Fruit fly (Drosophila melanogaster) whole organism, pupa: ENCODE data around the gene CG31323.

ENCODE experiments used
- CG10348 ChIP-seq: fragments of 200-800 bp; sonication (Bioruptor generic); IDR thresholded peaks from 2 replicates; pipeline ENCODE4 v1.3.6; 2022; ENCODE audit warnings: missing biosample characterization, missing genetic modification characterization
- CG12605 ChIP-seq: fragments of 200-800 bp; sonication (Bioruptor generic); IDR thresholded peaks from 2 replicates; pipeline ENCODE4 v1.3.6; 2022; ENCODE audit warnings: missing biosample characterization, missing genetic modification characterization
- CG13204 ChIP-seq: fragments of 200-800 bp; sonication (Bioruptor generic); optimal IDR thresholded peaks from 2 replicates; lab custom pipeline; 2018; ENCODE audit warnings: missing biosample characterization, mild to moderate bottlenecking, missing genetic modification characterization, moderate library complexity
- CG14655 ChIP-seq: fragments of 200-800 bp; sonication (Bioruptor generic); optimal IDR thresholded peaks from 3 replicates; lab custom pipeline; 2017; ENCODE audit warnings: mild to moderate bottlenecking, missing biosample characterization, missing genetic modification reagents, missing genetic modification characterization
- CG15710 ChIP-seq: fragments of 200-800 bp; sonication (Bioruptor generic); optimal IDR thresholded peaks from 2 replicates; lab custom pipeline; 2018; ENCODE audit warnings: missing biosample characterization, mild to moderate bottlenecking, missing genetic modification characterization, moderate library complexity
- CG17806 ChIP-seq: fragments of 200-800 bp; sonication (Bioruptor generic); optimal IDR thresholded peaks from 2 replicates; lab custom pipeline; 2018; ENCODE audit warnings: missing biosample characterization, mild to moderate bottlenecking, missing genetic modification characterization, moderate library complexity
- CG32121 ChIP-seq: fragments of 200-800 bp; sonication (Bioruptor generic); IDR thresholded peaks from 2 replicates; pipeline ENCODE4 v1.3.6; 2022; ENCODE audit warnings: missing biosample characterization, missing genetic modification characterization
- CG34367 ChIP-seq: fragments of 200-800 bp; sonication (Bioruptor generic); optimal IDR thresholded peaks from 2 replicates; lab custom pipeline; 2018; ENCODE audit warnings: missing biosample characterization, mild to moderate bottlenecking, missing genetic modification characterization
- CG4496 ChIP-seq: fragments of 200-800 bp; sonication (Bioruptor generic); IDR thresholded peaks from 3 replicates; pipeline ENCODE4 v1.3.6; 2022; ENCODE audit warnings: missing biosample characterization, missing genetic modification characterization
- CG8159 ChIP-seq: fragments of 200-800 bp; sonication (Bioruptor generic); optimal IDR thresholded peaks from 3 replicates; lab custom pipeline; 2018; ENCODE audit warnings: missing biosample characterization, mild to moderate bottlenecking, missing genetic modification characterization, moderate library complexity
- CG8301 ChIP-seq: fragments of 200-800 bp; sonication (Bioruptor generic); optimal IDR thresholded peaks from 2 replicates; lab custom pipeline; 2018; ENCODE audit warnings: missing biosample characterization, mild to moderate bottlenecking, missing genetic modification characterization
- CG9948 ChIP-seq: fragments of 200-800 bp; sonication (Bioruptor generic); optimal IDR thresholded peaks from 2 replicates; lab custom pipeline; 2018; ENCODE audit warnings: missing biosample characterization, mild to moderate bottlenecking, missing genetic modification characterization, moderate library complexity
- D1 ChIP-seq: fragments of 200-800 bp; sonication (Bioruptor generic); optimal IDR thresholded peaks from 2 replicates; lab custom pipeline; 2018; ENCODE audit warnings: missing biosample characterization, mild to moderate bottlenecking, missing genetic modification characterization, moderate library complexity
- EcR ChIP-seq: fragments of 200-800 bp; sonication (Bioruptor generic); optimal IDR thresholded peaks from 3 replicates; lab custom pipeline; 2019; ENCODE audit warnings: missing biosample characterization, missing genetic modification characterization, mild to moderate bottlenecking, moderate library complexity, missing genetic modification reagents
- Ets98B ChIP-seq: fragments of 200-800 bp; sonication (Bioruptor generic); IDR thresholded peaks from 2 replicates; pipeline ENCODE4 v1.3.6; 2022; ENCODE audit warnings: missing biosample characterization, missing genetic modification characterization
- Pif1A ChIP-seq: fragments of 200-800 bp; sonication (Bioruptor generic); optimal IDR thresholded peaks from 3 replicates; lab custom pipeline; 2016; ENCODE audit warnings: missing biosample characterization, missing genetic modification characterization
- Pif1B ChIP-seq: fragments of 200-800 bp; sonication (Bioruptor generic); optimal IDR thresholded peaks from 3 replicates; lab custom pipeline; 2016; ENCODE audit warnings: missing biosample characterization, missing genetic modification characterization
- Snoo ChIP-seq: fragments of 200-800 bp; sonication (Bioruptor generic); optimal IDR thresholded peaks from 3 replicates; lab custom pipeline; 2017; ENCODE audit warnings: missing biosample characterization, mild to moderate bottlenecking, missing genetic modification characterization, inconsistent platforms
- fd96Ca ChIP-seq: fragments of 200-800 bp; sonication (Bioruptor generic); IDR thresholded peaks from 3 replicates; pipeline ENCODE4 v1.3.6; 2022; ENCODE audit warnings: missing biosample characterization, missing genetic modification characterization
- gl ChIP-seq: fragments of 200-800 bp; sonication (Bioruptor generic); optimal IDR thresholded peaks from 2 replicates; lab custom pipeline; 2018; ENCODE audit warnings: missing biosample characterization, mild to moderate bottlenecking, missing genetic modification characterization
- rn ChIP-seq: fragments of 200-800 bp; sonication (Bioruptor generic); IDR thresholded peaks from 2 replicates; pipeline ENCODE4 v1.3.6; 2022; ENCODE audit warnings: missing biosample characterization, missing genetic modification characterization

The CG31323 gene

DNA sequence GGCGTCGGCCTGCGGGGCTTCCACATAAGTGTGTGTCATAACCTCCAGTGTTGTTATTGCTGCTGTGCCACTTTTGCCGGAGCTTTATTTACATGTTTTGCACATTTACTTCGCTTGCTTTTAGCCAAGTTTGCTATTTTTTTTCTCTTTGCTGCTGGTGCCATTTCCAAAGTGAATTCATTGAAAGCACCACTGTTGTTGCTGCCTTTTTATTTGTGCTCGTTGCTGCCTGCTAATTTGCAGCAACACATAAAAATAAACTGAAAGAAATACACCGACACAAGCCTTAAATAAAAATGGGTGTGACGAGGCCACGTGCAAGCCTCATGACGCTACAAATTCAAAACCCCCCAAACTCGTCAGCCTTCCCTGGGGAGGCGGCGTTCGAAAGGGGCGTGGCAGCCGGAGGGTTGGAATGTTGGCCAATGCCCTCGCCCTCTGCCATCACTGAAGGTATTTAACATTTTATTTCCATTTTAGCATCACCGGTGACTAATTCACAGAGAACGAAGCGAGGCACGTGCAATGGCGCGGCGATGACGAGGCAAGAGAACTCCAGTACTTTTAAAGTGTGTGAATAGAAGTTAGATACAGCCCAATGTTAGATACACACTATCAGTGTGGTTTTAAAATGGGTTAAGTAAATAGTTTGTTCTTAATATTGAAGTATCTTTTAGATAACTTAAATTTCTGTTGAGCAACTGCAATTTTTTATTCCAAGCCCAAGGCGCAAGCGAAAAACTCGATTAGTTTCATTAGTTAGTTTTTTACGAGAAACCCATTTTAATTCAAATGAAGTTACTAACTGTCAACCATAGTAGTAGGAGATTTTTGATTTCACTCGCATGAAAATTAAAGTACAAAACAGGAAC, 44.6 kb upstream of the CG31323 start, which contains the start of gene CG14556:
Gene CG14556, plus strand, starts transcription at position 822 of the 872 bp plus-strand sequence.
- TF ChIP-seq CG13204 (no peak), fd96Ca (GFP tag; lab: Robert Waterston, UW) (no peak), EcR (GFP tag; lab: Kevin White, UChicago) (peak; percentile 27)
- TF ChIP-seq, all 21 proteins: peak for 1

DNA sequence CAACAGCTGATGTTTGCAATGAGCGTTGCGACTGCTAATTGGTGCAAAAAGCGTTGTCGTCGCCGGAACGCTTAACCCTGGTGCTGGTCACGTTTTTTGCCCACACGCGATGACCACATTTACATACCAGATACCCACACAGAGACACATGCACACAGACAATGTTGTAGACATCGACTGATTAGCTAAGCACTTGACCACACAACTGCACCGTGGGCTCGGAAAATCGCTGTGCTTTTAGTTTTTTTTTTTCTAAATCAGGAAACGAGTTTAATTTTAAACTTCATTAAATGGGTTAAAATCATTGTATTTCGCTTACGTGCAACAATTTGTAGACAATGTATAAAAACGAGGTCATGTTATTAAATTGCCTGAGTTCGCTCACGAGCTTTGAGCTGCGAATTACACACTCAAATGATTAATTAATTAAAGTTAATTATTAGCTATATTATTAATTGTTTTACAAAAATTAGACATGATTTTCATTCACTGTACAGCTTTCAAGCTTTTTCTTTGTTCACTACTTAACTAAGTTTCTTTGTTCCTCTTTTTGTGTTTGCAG, 42.1 kb upstream of the CG31323 start:
- TF ChIP-seq CG4496 (GFP tag; lab: Robert Waterston, UW) (peak; percentile 58; the same call in 2 of the 3 replicates), CG15710 (no peak), CG34367 (no peak), CG8301 (tag; lab: Kevin White, UChicago) (peak; percentile 4), fd96Ca (GFP tag; lab: Robert Waterston, UW) (0 out of 3 replicates have a peak, but pooled peaks have one; percentile 41), CG32121 (GFP tag; lab: Robert Waterston, UW) (peak; percentile 59; the same call in 1 of the 2 replicates), Ets98B (GFP tag; lab: Robert Waterston, UW) (peak; percentile 41), CG12605 (no peak)

DNA sequence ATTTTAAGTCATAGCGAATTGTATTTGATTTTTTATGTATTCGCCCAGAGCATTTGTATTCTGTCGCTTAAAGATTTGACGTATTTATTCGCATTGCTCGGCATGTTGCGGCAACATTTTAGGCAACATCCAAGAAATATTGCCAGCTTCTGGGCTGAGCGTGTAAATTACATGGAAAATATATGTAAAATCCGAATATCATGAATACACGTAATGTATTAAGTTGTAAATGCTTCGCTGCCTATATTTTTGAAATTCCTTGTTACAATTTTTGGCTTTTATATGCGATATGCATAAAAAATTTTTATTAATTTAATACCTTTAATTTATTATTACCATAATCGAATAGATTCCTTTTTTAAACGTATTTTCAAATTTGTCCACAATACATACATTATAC, 41.0 kb upstream of the CG31323 start:
- TF ChIP-seq D1 (tag; lab: Kevin White, UChicago) (peak; percentile 60), gl (tag; lab: Kevin White, UChicago) (no peak)

DNA sequence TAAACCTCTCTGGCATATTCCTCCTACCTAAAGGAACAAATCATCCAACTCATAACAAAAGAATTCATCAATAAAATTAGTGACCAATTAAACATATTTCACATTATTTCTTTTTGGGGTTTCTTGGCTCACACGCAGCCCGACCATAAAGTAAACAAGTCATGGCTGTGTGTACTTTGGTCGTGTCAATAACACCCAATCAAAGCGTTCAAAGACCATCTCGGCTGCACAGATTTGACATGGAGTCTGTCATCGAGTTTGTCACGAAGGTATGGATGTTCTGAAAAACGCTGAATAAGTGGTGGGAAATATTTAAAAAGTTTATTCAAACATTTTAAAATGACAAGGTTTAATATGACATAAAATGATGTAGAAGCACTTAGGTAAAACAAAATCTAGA, 40.1 kb upstream of the CG31323 start:
- TF ChIP-seq CG10348 (GFP tag; lab: Robert Waterston, UW) (no peak), CG13204 (no peak), CG15710 (no peak), fd96Ca (GFP tag; lab: Robert Waterston, UW) (no peak), CG8301 (tag; lab: Kevin White, UChicago) (no peak), Pif1A (GFP tag; lab: Kevin White, UChicago) (no peak), CG9948 (tag; lab: Kevin White, UChicago) (no peak), D1 (tag; lab: Kevin White, UChicago) (no peak)

DNA sequence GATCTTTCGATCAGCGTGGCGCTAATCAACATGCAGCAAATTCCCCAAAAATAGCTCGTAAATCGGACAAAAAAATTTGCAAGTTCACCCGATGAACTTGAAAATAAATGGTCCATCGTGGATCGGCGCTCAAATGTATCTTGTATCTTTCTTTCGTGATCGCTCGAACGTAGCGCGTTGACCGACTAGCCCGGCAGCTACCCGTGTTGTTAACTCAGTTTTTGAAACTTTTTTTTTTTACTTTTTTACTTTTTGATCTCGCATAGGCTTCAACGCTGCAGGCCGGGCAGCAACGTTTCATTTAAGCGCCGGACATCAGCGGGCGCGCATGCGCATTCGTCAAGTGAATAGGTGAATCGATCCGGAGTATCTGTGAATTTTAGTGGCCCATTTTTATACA, 37.8 kb upstream of the CG31323 start, which contains the start of gene CG6142:
Gene CG6142, plus strand, starts transcription at position 301 of the 400 bp plus-strand sequence.
- TF ChIP-seq EcR (GFP tag; lab: Kevin White, UChicago) (peak; percentile 54), D1 (tag; lab: Kevin White, UChicago) (no peak)

DNA sequence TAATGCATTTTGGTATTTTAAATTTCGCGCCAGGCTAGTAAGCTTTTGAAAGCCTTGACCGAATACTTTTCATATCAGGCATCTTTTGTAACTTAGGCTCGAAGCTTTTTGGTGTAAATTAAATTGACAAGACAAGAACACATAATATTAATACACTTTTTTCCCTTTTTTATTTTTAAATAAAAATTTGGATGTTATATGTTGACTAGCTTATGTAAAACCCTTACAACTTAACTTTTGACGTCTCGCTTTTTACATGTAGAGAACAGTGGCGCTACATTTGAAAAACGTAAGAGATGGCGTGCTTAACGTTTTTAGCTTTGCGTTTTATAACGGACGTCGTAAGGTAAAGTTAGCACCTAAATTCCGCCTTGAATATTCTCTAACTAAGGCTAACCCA, 33.5 kb upstream of the CG31323 start:
- TF ChIP-seq rn (GFP tag; lab: Robert Waterston, UW) (no peak), CG32121 (GFP tag; lab: Robert Waterston, UW) (no peak), EcR (GFP tag; lab: Kevin White, UChicago) (no peak), CG13204 (no peak), CG10348 (GFP tag; lab: Robert Waterston, UW) (no peak), Pif1A (GFP tag; lab: Kevin White, UChicago) (no peak), CG8301 (tag; lab: Kevin White, UChicago) (no peak), Pif1B (GFP tag; lab: Kevin White, UChicago) (no peak), CG12605 (no peak), D1 (tag; lab: Kevin White, UChicago) (no peak), CG9948 (tag; lab: Kevin White, UChicago) (no peak), CG15710 (no peak), Ets98B (GFP tag; lab: Robert Waterston, UW) (no peak)

DNA sequence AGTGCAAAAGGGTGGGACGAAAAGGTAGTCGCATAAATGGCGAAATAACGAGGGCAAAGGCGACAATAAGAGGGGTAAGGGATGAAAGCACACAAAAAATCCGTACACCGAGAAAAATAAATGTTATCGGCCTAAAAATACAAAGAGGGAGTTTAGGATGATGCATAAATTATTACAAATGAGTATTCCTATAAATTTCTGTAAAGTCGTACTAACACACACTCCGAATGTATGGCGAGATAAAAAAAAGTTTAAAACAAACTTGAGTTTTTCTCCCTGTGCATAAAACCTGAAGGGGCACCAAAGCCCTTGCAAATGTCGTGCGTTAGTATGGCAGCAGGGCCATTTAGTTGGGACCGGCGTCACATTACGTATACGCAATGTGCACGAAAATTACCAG, 1.4 kb downstream of the CG31323 start:
- TF ChIP-seq fd96Ca (GFP tag; lab: Robert Waterston, UW) (no peak; the same call in 2 of the 3 replicates), CG8159 (tag; lab: Kevin White, UChicago) (peak; percentile 34), CG14655 (GFP tag; lab: Kevin White, UChicago) (peak; percentile 30)

dm6 chr3R:26181991-26182390, 11.3 kb downstream of the CG31323 start:
- TF ChIP-seq CG17806 (no peak), EcR (GFP tag; lab: Kevin White, UChicago) (no peak), rn (GFP tag; lab: Robert Waterston, UW) (no peak), CG15710 (no peak), gl (tag; lab: Kevin White, UChicago) (no peak), CG10348 (GFP tag; lab: Robert Waterston, UW) (no peak), Snoo (tag; lab: Kevin White, UChicago) (no peak), CG34367 (no peak), CG12605 (no peak), CG13204 (no peak), Pif1A (GFP tag; lab: Kevin White, UChicago) (no peak), fd96Ca (GFP tag; lab: Robert Waterston, UW) (no peak), Ets98B (GFP tag; lab: Robert Waterston, UW) (no peak), CG8301 (tag; lab: Kevin White, UChicago) (no peak), Pif1B (GFP tag; lab: Kevin White, UChicago) (no peak)
